Worm (Caenorhabditis elegans) whole organism, early embryonic: ENCODE measurements around the gene ftt-2.

Experiments
- B0310.2 ChIP-seq: sonication (generic microtip); optimal IDR thresholded peaks from 2 replicates; lab custom pipeline; 2016; ENCODE audit warnings: mild to moderate bottlenecking, missing genetic modification characterization, missing compliant biosample characterization
- ama-1 ChIP-seq: fragments of 150-350 bp; optimal IDR thresholded peaks from 2 replicates; lab custom pipeline; 2014
- ceh-36 ChIP-seq: sonication (generic microtip); optimal IDR thresholded peaks from 2 replicates; lab custom pipeline; 2016; ENCODE audit warnings: missing genetic modification characterization, inconsistent platforms, missing compliant biosample characterization
- ets-7 ChIP-seq: sonication (generic microtip); optimal IDR thresholded peaks from 2 replicates; lab custom pipeline; 2016; ENCODE audit warnings: missing genotype, missing genetic modification characterization, missing compliant biosample characterization
- flt-1 ChIP-seq: fragments of 200-800 bp; sonication (Bioruptor generic); IDR thresholded peaks from 2 replicates; pipeline ENCODE4 v1.3.6; 2022; ENCODE audit warnings: missing genetic modification characterization, missing compliant biosample characterization
- hnd-1 ChIP-seq: sonication (generic microtip); optimal IDR thresholded peaks from 2 replicates; lab custom pipeline; 2016; ENCODE audit warnings: missing genetic modification characterization, missing compliant biosample characterization
- pes-1 ChIP-seq: fragments of 200-800 bp; sonication (Bioruptor generic); IDR thresholded peaks from 2 replicates; pipeline ENCODE4 v1.3.6; 2022; ENCODE audit warnings: missing genetic modification reagents, missing genetic modification characterization, missing compliant biosample characterization
- scrt-1 ChIP-seq: fragments of 200-800 bp; sonication (Bioruptor generic); IDR thresholded peaks from 2 replicates; pipeline ENCODE4 v1.3.6; 2022; ENCODE audit warnings: missing genetic modification characterization, missing compliant biosample characterization
- tbx-11 ChIP-seq: fragments of 200-800 bp; sonication (Bioruptor generic); IDR thresholded peaks from 2 replicates; pipeline ENCODE4 v1.3.6; 2022; ENCODE audit warnings: missing genetic modification characterization, missing compliant biosample characterization
- tbx-37 ChIP-seq: fragments of 200-800 bp; sonication (Bioruptor generic); conservative IDR thresholded peaks from 2 replicates; pipeline ENCODE4 v1.3.6; 2022; ENCODE audit warnings: missing genetic modification reagents, missing genetic modification characterization, missing compliant biosample characterization

DNA sequence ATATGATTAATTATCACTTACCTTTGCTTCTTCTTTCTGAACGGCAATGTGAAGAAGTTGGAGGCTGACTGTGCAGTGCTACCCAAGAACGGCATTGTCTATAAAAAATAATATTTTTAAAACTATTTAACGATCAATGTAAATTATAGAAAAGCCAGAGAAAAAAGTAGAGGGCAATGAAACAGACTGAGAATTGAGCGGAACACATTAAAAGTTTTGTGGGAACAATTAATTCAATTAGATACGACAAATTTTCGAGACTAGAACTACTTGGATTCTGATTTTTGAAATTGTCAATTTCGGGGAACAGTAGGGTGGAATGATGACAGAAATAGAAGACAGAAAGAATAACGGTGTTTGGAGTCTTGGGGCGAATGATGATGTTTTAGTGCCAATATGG, 13.6 kb downstream of the ftt-2 start, which contains the start of gene F52D10.2:
- no peak for TF ChIP-seq B0310.2
- TF ChIP-seq ama-1 (lab: Kevin White, UChicago) = no peak
- no peak for TF ChIP-seq ceh-36 (tag; lab: Kevin White, UChicago)
- TF ChIP-seq flt-1 = no peak
- TF ChIP-seq scrt-1 (GFP tag; lab: Robert Waterston, UW) = no peak
- TF ChIP-seq tbx-37 (GFP tag; lab: Robert Waterston, UW) = no peak
- TF ChIP-seq tbx-11 (GFP tag; lab: Robert Waterston, UW) = no peak
- TF ChIP-seq hnd-1 (tag; lab: Kevin White, UChicago) = no peak
- no peak for TF ChIP-seq ets-7 (tag; lab: Kevin White, UChicago)
- TF ChIP-seq pes-1 = no peak
